Worm (Caenorhabditis elegans) whole organism, midembryonic: ENCODE measurements around the gene srbc-19.
"Not testable (repeated sequence)": the region's sequence is repeated elsewhere in the genome, so short reads cannot be mapped to it uniquely, and the experiment has no call there.

Source experiments
- T22C8.4 ChIP-seq: fragments of 200-800 bp; sonication (Bioruptor generic); IDR thresholded peaks from 2 replicates; pipeline ENCODE4 v1.3.6; 2022; ENCODE audit warnings: missing genetic modification characterization, missing compliant biosample characterization
- cog-1 ChIP-seq: sonication (generic microtip); optimal IDR thresholded peaks from 2 replicates; lab custom pipeline; 2016; ENCODE audit warnings: missing genetic modification characterization, missing compliant biosample characterization
- flt-1 ChIP-seq: fragments of 200-800 bp; sonication (Bioruptor generic); IDR thresholded peaks from 2 replicates; pipeline ENCODE4 v1.3.6; 2022; ENCODE audit warnings: missing genetic modification characterization, missing compliant biosample characterization
- klf-2 ChIP-seq: fragments of 200-800 bp; sonication (Bioruptor generic); conservative IDR thresholded peaks from 2 replicates; pipeline ENCODE4 v1.3.6; 2022; ENCODE audit warnings: missing genetic modification reagents, missing genetic modification characterization, missing compliant biosample characterization
- med-1 ChIP-seq: sonication (generic microtip); optimal IDR thresholded peaks from 2 replicates; lab custom pipeline; 2017; ENCODE audit warnings: missing genetic modification characterization, mild to moderate bottlenecking, missing compliant biosample characterization, antibody characterized with exemption, missing genetic modification reagents; ENCODE audit not compliant: insufficient read depth
- ref-1 ChIP-seq: fragments of 200-800 bp; sonication (Bioruptor generic); conservative IDR thresholded peaks from 2 replicates; pipeline ENCODE4 v1.3.6; 2022; ENCODE audit warnings: missing genetic modification reagents, missing genetic modification characterization, missing compliant biosample characterization
- tab-1 ChIP-seq: fragments of 200-800 bp; sonication (Bioruptor generic); IDR thresholded peaks from 2 replicates; pipeline ENCODE4 v1.3.6; 2022; ENCODE audit warnings: missing genetic modification characterization, missing compliant biosample characterization
- ztf-23 ChIP-seq: fragments of 200-800 bp; sonication (Bioruptor generic); IDR thresholded peaks from 2 replicates; pipeline ENCODE4 v1.3.6; 2022; ENCODE audit warnings: missing genetic modification reagents, missing genetic modification characterization, missing compliant biosample characterization
- ztf-29 ChIP-seq: fragments of 200-800 bp; sonication (Bioruptor generic); IDR thresholded peaks from 2 replicates; pipeline ENCODE4 v1.3.6; 2022; ENCODE audit warnings: missing genetic modification reagents, missing genetic modification characterization, missing compliant biosample characterization

srbc-19 gene

ce11 chrV:2146795-2147194, 19.8 kb downstream of the srbc-19 start, which contains the start of gene srbc-20:
srbc-20 (plus strand) TSS chrV:2147095.
- TF ChIP-seq med-1 (GFP tag; lab: Kevin White, UChicago) (no peak), T22C8.4 (no peak), tab-1 (GFP tag; lab: Robert Waterston, UW) (no peak), ref-1 (no peak), ztf-23 (GFP tag; lab: Robert Waterston, UW) (no peak), flt-1 (GFP tag; lab: Robert Waterston, UW) (no peak), cog-1 (tag; lab: Kevin White, UChicago) (no peak), ztf-29 (GFP tag; lab: Robert Waterston, UW) (no peak), klf-2 (GFP tag; lab: Robert Waterston, UW) (no peak)

ce11 chrV:2146044-2146443, 20.5 kb downstream of the srbc-19 start, which contains the start of gene str-52:
str-52 (minus strand) TSS chrV:2146144.
- TF ChIP-seq ref-1 (no peak), klf-2 (GFP tag; lab: Robert Waterston, UW) (no peak), tab-1 (GFP tag; lab: Robert Waterston, UW) (no peak), ztf-23 (GFP tag; lab: Robert Waterston, UW) (no peak), cog-1 (tag; lab: Kevin White, UChicago) (no peak), T22C8.4 (no peak), med-1 (GFP tag; lab: Kevin White, UChicago) (no peak), ztf-29 (GFP tag; lab: Robert Waterston, UW) (no peak), flt-1 (GFP tag; lab: Robert Waterston, UW) (no peak)

DNA sequence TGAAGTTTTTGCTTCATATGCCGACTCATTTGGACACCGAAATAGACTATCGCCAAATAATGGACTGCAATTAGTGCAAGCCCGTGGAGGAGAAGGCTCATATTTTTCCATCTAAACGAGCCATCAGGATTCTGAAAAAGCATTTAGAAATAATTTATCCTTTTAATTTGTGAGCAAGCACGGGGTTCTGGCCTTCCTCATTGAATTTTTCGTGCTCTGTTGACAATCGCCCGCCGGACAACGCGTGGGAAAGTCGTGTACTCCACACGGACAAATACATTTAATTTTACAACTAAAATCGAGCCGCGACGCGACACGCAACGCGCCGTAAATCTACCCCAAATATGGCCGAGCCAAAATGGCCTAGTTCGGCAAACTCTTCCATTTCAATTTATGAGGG, 22.2 kb downstream of the srbc-19 start, which contains the start of gene F22F7.12:
TSS of gene F22F7.12 (minus strand) at position 101 of the 400 bp plus-strand sequence.
- TF ChIP-seq T22C8.4; med-1 (GFP tag; lab: Kevin White, UChicago); ztf-23 (GFP tag; lab: Robert Waterston, UW): not testable (repeated sequence)

DNA sequence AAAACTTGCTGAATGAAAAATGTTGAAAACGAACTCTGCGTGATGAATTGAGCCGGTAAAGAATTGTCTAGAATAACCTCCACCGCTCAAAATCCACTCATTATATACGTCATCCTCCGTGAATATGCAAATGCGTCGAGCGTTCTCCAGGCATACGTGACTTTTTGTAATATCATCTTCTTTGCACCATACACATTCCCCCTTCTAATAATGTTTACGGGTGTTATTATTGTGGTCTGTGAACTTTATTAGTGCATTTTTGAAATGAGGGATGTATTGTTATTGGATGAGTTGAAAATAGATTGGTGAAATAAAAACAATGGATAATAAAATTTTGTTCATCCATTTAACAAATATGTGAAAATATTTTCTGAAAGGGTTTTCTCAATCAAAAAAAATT, 26.7 kb downstream of the srbc-19 start, which contains the start of gene F22F7.7:
TSS of gene F22F7.7 (minus strand) at position 125 of the 400 bp plus-strand sequence.
- no peak for TF ChIP-seq klf-2 (GFP tag; lab: Robert Waterston, UW)

DNA sequence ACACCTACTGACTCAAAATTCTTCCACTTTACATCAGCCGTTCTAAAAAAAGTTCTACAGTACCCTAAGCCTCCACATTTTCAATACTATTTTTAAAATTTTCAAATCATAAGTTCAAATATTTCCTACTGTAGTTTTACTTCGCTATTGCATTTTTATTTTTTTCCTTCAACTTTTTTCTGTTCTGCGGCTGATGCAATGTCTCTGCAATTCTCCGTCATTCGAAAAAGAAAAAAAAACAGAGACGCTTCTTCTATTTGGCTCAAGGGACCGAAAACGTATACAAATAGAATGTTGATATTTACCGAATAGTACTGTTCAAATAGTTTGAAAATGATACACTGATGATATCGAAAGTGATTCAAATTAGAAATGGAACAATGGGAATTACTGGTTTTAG, 28.3 kb downstream of the srbc-19 start:
- TF ChIP-seq flt-1 (GFP tag; lab: Robert Waterston, UW) (no peak), ztf-29 (GFP tag; lab: Robert Waterston, UW) (no peak), ztf-23 (GFP tag; lab: Robert Waterston, UW) (no peak), ref-1 (no peak), cog-1 (tag; lab: Kevin White, UChicago) (no peak), tab-1 (GFP tag; lab: Robert Waterston, UW) (no peak), T22C8.4 (no peak), med-1 (GFP tag; lab: Kevin White, UChicago) (no peak), klf-2 (GFP tag; lab: Robert Waterston, UW) (no peak)

- no peak for TF ChIP-seq ztf-29 (GFP tag; lab: Robert Waterston, UW)
- no peak for TF ChIP-seq flt-1 (GFP tag; lab: Robert Waterston, UW)
- TF ChIP-seq ztf-23 (GFP tag; lab: Robert Waterston, UW), result no peak
- no peak for TF ChIP-seq med-1 (GFP tag; lab: Kevin White, UChicago)
- no peak for TF ChIP-seq klf-2 (GFP tag; lab: Robert Waterston, UW)
- TF ChIP-seq tab-1 (GFP tag; lab: Robert Waterston, UW), result no peak
- no peak for TF ChIP-seq cog-1 (tag; lab: Kevin White, UChicago)
- no peak for TF ChIP-seq ref-1
- TF ChIP-seq T22C8.4, result no peak
These were observed 29.6 kb downstream of the srbc-19 start for ce11 chrV:2137010-2137409.

- no peak for TF ChIP-seq ztf-29 (GFP tag; lab: Robert Waterston, UW)
- no peak for TF ChIP-seq T22C8.4
- TF ChIP-seq cog-1 (tag; lab: Kevin White, UChicago), result no peak
- TF ChIP-seq med-1 (GFP tag; lab: Kevin White, UChicago), result no peak
- TF ChIP-seq tab-1 (GFP tag; lab: Robert Waterston, UW), result no peak
- no peak for TF ChIP-seq ztf-23 (GFP tag; lab: Robert Waterston, UW)
- TF ChIP-seq ref-1, result no peak
- no peak for TF ChIP-seq klf-2 (GFP tag; lab: Robert Waterston, UW)
- no peak for TF ChIP-seq flt-1 (GFP tag; lab: Robert Waterston, UW)
These were observed 31.3 kb downstream of the srbc-19 start for ce11 chrV:2135323-2135722.

ce11 chrV:2134340-2134739, 32.2 kb downstream of the srbc-19 start:
- no peak for TF ChIP-seq cog-1 (tag; lab: Kevin White, UChicago)
- TF ChIP-seq tab-1 (GFP tag; lab: Robert Waterston, UW), result no peak
- no peak for TF ChIP-seq ref-1
- no peak for TF ChIP-seq med-1 (GFP tag; lab: Kevin White, UChicago)
- TF ChIP-seq klf-2 (GFP tag; lab: Robert Waterston, UW), result no peak
- TF ChIP-seq ztf-23 (GFP tag; lab: Robert Waterston, UW), result no peak
- no peak for TF ChIP-seq T22C8.4
- TF ChIP-seq flt-1 (GFP tag; lab: Robert Waterston, UW), result no peak
- TF ChIP-seq ztf-29 (GFP tag; lab: Robert Waterston, UW), result no peak

ce11 chrV:2133512-2133911, 33.1 kb downstream of the srbc-19 start:
- TF ChIP-seq cog-1 (tag; lab: Kevin White, UChicago) (no peak), ztf-29 (GFP tag; lab: Robert Waterston, UW) (no peak), ref-1 (no peak), med-1 (GFP tag; lab: Kevin White, UChicago) (no peak), ztf-23 (GFP tag; lab: Robert Waterston, UW) (no peak), klf-2 (GFP tag; lab: Robert Waterston, UW) (no peak), tab-1 (GFP tag; lab: Robert Waterston, UW) (no peak), T22C8.4 (no peak), flt-1 (GFP tag; lab: Robert Waterston, UW) (no peak)

ce11 chrV:2132675-2133074, 33.9 kb downstream of the srbc-19 start:
- no peak for TF ChIP-seq cog-1 (tag; lab: Kevin White, UChicago)
- 0 out of 2 replicates have a peak, but pooled peaks have one; percentile 17 for TF ChIP-seq ztf-23 (GFP tag; lab: Robert Waterston, UW)
